Worm (Caenorhabditis elegans) whole organism, late embryonic: Measurements from ENCODE around the gene B0513.90.

Experiments
- C08G9.2 ChIP-seq: sonication (generic microtip); optimal IDR thresholded peaks from 2 replicates; lab custom pipeline; 2016; ENCODE audit warnings: mild to moderate bottlenecking, missing genetic modification characterization, moderate library complexity, missing compliant biosample characterization
- Y22D7AL.16 ChIP-seq: sonication (generic microtip); optimal IDR thresholded peaks from 2 replicates; lab custom pipeline; 2016; ENCODE audit warnings: missing genetic modification characterization, missing compliant biosample characterization
- ama-1 ChIP-seq: fragments of 150-350 bp; optimal IDR thresholded peaks from 2 replicates; lab custom pipeline; 2014
- ceh-18 ChIP-seq: sonication (generic microtip); optimal IDR thresholded peaks from 2 replicates; lab custom pipeline; 2016; ENCODE audit warnings: missing genetic modification characterization, missing compliant biosample characterization
- ceh-19 ChIP-seq: fragments of 200-800 bp; sonication (Bioruptor generic); optimal IDR thresholded peaks from 2 replicates; lab custom pipeline; 2018; ENCODE audit warnings: mild to moderate bottlenecking, missing genetic modification characterization, missing compliant biosample characterization
- ceh-2 ChIP-seq: sonication (generic microtip); optimal IDR thresholded peaks from 2 replicates; lab custom pipeline; 2016; ENCODE audit warnings: missing genotype, missing genetic modification characterization, missing compliant biosample characterization
- ceh-24 ChIP-seq: sonication (generic microtip); optimal IDR thresholded peaks from 2 replicates; lab custom pipeline; 2016; ENCODE audit warnings: mild to moderate bottlenecking, missing genetic modification characterization, missing compliant biosample characterization
- ceh-30 ChIP-seq: fragments of 150-350 bp; optimal IDR thresholded peaks from 2 replicates; lab custom pipeline; 2014; ENCODE audit warnings: missing biosample characterization, missing genetic modification characterization
- ceh-31 ChIP-seq: sonication (generic microtip); optimal IDR thresholded peaks from 2 replicates; lab custom pipeline; 2016; ENCODE audit warnings: missing genetic modification characterization, missing compliant biosample characterization
- ceh-45 ChIP-seq: fragments of 200-800 bp; sonication (Bioruptor generic); IDR thresholded peaks from 2 replicates; pipeline ENCODE4 v1.3.6; 2022; ENCODE audit warnings: missing genetic modification reagents, missing genetic modification characterization, missing compliant biosample characterization
- ceh-48 ChIP-seq: sonication (generic microtip); optimal IDR thresholded peaks from 2 replicates; lab custom pipeline; 2016; ENCODE audit warnings: missing genetic modification characterization, inconsistent platforms, missing compliant biosample characterization
- dmd-4 ChIP-seq: sonication (generic microtip); optimal IDR thresholded peaks from 2 replicates; lab custom pipeline; 2016; ENCODE audit warnings: borderline replicate concordance, missing genetic modification characterization, missing compliant biosample characterization
- dve-1 ChIP-seq: sonication (generic microtip); optimal IDR thresholded peaks from 2 replicates; lab custom pipeline; 2017; ENCODE audit warnings: antibody characterized with exemption, mild to moderate bottlenecking, missing genetic modification characterization, missing compliant biosample characterization
- eyg-1 ChIP-seq: sonication (generic microtip); optimal IDR thresholded peaks from 2 replicates; lab custom pipeline; 2016; ENCODE audit warnings: missing genotype, missing genetic modification characterization, missing compliant biosample characterization
- fax-1 ChIP-seq: sonication (generic microtip); optimal IDR thresholded peaks from 2 replicates; lab custom pipeline; 2016; ENCODE audit warnings: missing genotype, missing genetic modification characterization, missing compliant biosample characterization
- fkh-10 ChIP-seq: fragments of 150-350 bp; optimal IDR thresholded peaks from 2 replicates; lab custom pipeline; 2014; ENCODE audit warnings: missing biosample characterization, missing genetic modification reagents, missing genetic modification characterization
- hlh-13 ChIP-seq: fragments of 200-800 bp; sonication (Bioruptor generic); optimal IDR thresholded peaks from 2 replicates; lab custom pipeline; 2018; ENCODE audit warnings: mild to moderate bottlenecking, missing genetic modification characterization, missing compliant biosample characterization
- hlh-15 ChIP-seq: sonication (generic microtip); optimal IDR thresholded peaks from 2 replicates; lab custom pipeline; 2016; ENCODE audit warnings: missing genetic modification characterization, missing compliant biosample characterization
- madf-2 ChIP-seq: sonication (generic microtip); optimal IDR thresholded peaks from 2 replicates; lab custom pipeline; 2017; ENCODE audit warnings: missing genetic modification characterization, missing compliant biosample characterization
- nfya-1 ChIP-seq: sonication (generic microtip); optimal IDR thresholded peaks from 2 replicates; lab custom pipeline; 2017; ENCODE audit warnings: missing genetic modification characterization, mild to moderate bottlenecking, missing compliant biosample characterization, antibody characterized with exemption, moderate library complexity
- nhr-11 ChIP-seq: fragments of 150-350 bp; optimal IDR thresholded peaks from 2 replicates; lab custom pipeline; 2014; ENCODE audit warnings: missing biosample characterization, missing genetic modification characterization
- nhr-232 ChIP-seq: sonication (generic microtip); optimal IDR thresholded peaks from 2 replicates; lab custom pipeline; 2016; ENCODE audit warnings: missing genetic modification characterization, missing compliant biosample characterization
- pag-3 ChIP-seq: sonication (generic microtip); optimal IDR thresholded peaks from 2 replicates; lab custom pipeline; 2016; ENCODE audit warnings: missing compliant biosample characterization, missing genetic modification characterization, borderline replicate concordance
- pat-9 ChIP-seq: fragments of 200-800 bp; sonication (Bioruptor generic); optimal IDR thresholded peaks from 2 replicates; lab custom pipeline; 2018; ENCODE audit warnings: mild to moderate bottlenecking, missing genetic modification characterization, moderate library complexity, missing compliant biosample characterization
- pax-1 ChIP-seq: fragments of 150-350 bp; optimal IDR thresholded peaks from 2 replicates; lab custom pipeline; 2014; ENCODE audit warnings: missing biosample characterization, missing genetic modification characterization
- pha-2 ChIP-seq: sonication (generic microtip); optimal IDR thresholded peaks from 2 replicates; lab custom pipeline; 2017; ENCODE audit warnings: mild to moderate bottlenecking, missing genetic modification characterization, missing compliant biosample characterization
- pha-4 ChIP-seq: fragments of 150-350 bp; optimal IDR thresholded peaks from 2 replicates; lab custom pipeline; 2018; ENCODE audit warnings: missing biosample characterization, missing genetic modification reagents, missing genetic modification characterization
- pqm-1 ChIP-seq: sonication (generic microtip); optimal IDR thresholded peaks from 2 replicates; lab custom pipeline; 2016; ENCODE audit warnings: missing genetic modification characterization, missing compliant biosample characterization
- pros-1 ChIP-seq: fragments of 150-350 bp; optimal IDR thresholded peaks from 2 replicates; lab custom pipeline; 2014; ENCODE audit warnings: missing biosample characterization, missing genetic modification reagents, missing genetic modification characterization
- ref-2 ChIP-seq: sonication (generic microtip); optimal IDR thresholded peaks from 2 replicates; lab custom pipeline; 2016; ENCODE audit warnings: missing genetic modification characterization, missing compliant biosample characterization
- sdc-2 ChIP-seq: sonication (generic microtip); optimal IDR thresholded peaks from 2 replicates; lab custom pipeline; 2016; ENCODE audit warnings: missing genotype, missing genetic modification characterization, missing compliant biosample characterization
- tbx-2 ChIP-seq: sonication (generic microtip); optimal IDR thresholded peaks from 2 replicates; lab custom pipeline; 2016; ENCODE audit warnings: missing genetic modification characterization, missing compliant biosample characterization
- unc-3 ChIP-seq, 2 experiments: fragments of 200-800 bp in 1 of 2; sonication (Bioruptor generic) in 1 of 2; sonication (generic microtip) in 1 of 2; conservative IDR thresholded peaks in 1 of 2; optimal IDR thresholded peaks in 1 of 2; 2 replicates each; pipeline versions ENCODE4 v1.3.6 to Lab custom; 2016 to 2022; ENCODE audit warnings: missing compliant biosample characterization in 2 of 2, missing genetic modification characterization in 2 of 2, missing genetic modification reagents in 1 of 2
- unc-42 ChIP-seq: sonication (generic microtip); optimal IDR thresholded peaks from 2 replicates; lab custom pipeline; 2016; ENCODE audit warnings: missing genotype, missing genetic modification characterization, missing compliant biosample characterization
- unc-86 ChIP-seq: sonication (generic microtip); optimal IDR thresholded peaks from 2 replicates; lab custom pipeline; 2016; ENCODE audit warnings: missing genetic modification characterization, missing compliant biosample characterization
- zip-5 ChIP-seq: sonication (generic microtip); optimal IDR thresholded peaks from 2 replicates; lab custom pipeline; 2016; ENCODE audit warnings: missing genetic modification characterization, missing compliant biosample characterization
- ztf-16 ChIP-seq: sonication (generic microtip); optimal IDR thresholded peaks from 2 replicates; lab custom pipeline; 2017; ENCODE audit warnings: missing genetic modification characterization, missing compliant biosample characterization

Gene B0513.90

DNA sequence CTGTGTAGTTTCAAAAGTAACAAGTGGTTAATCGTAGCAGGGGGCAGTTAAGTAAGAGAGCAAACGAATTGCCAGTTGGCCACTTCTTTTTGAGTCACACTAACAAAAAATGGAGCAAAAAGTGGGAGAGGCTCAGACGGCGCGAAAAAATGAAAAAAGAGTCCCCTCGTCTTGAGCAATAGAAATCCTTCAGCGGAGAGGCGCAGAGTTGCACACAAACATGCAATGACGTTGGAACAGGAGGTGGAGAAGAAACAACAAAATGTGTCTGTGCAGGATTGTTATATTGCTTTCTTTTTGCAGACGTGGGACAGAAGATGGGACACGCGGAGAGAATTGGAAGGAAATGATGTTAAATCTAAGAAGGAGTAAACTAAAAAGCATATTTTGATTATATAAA lies 10.9 kb downstream of the B0513.90 start:
- TF ChIP-seq Y22D7AL.16 (tag; lab: Kevin White, UChicago) (no peak), ceh-18 (tag; lab: Kevin White, UChicago) (peak; percentile 51), ceh-24 (no peak), pros-1 (tag; lab: Kevin White, UChicago) (no peak), ceh-19 (GFP tag; lab: Kevin White, UChicago) (no peak), ztf-16 (tag; lab: Kevin White, UChicago) (no peak), dve-1 (tag; lab: Kevin White, UChicago) (no peak), pag-3 (tag; lab: Kevin White, UChicago) (no peak), tbx-2 (tag; lab: Kevin White, UChicago) (peak; percentile 20), unc-86 (tag; lab: Kevin White, UChicago) (no peak), nfya-1 (tag; lab: Kevin White, UChicago) (peak; percentile 8), fkh-10 (GFP tag; lab: Kevin White, UChicago) (no peak), nhr-11 (tag; lab: Kevin White, UChicago) (no peak), ceh-45 (GFP tag; lab: Robert Waterston, UW) (no peak), nhr-232 (tag; lab: Kevin White, UChicago) (no peak), sdc-2 (tag; lab: Kevin White, UChicago) (no peak), pha-4 (tag; lab: Kevin White, UChicago) (no peak), hlh-13 (no peak), madf-2 (no peak), ceh-31 (tag; lab: Kevin White, UChicago) (peak; percentile 34), ama-1 (lab: Kevin White, UChicago) (no peak), pat-9 (tag; lab: Kevin White, UChicago) (no peak), ceh-2 (tag; lab: Kevin White, UChicago) (no peak), pqm-1 (tag; lab: Kevin White, UChicago) (no peak), fax-1 (tag; lab: Kevin White, UChicago) (no peak), eyg-1 (tag; lab: Kevin White, UChicago) (no peak), ceh-48 (tag; lab: Kevin White, UChicago) (no peak), unc-42 (peak; percentile 59), C08G9.2 (tag; lab: Kevin White, UChicago) (no peak), ceh-30 (tag; lab: Kevin White, UChicago) (no peak), zip-5 (tag; lab: Kevin White, UChicago) (no peak), ref-2 (tag; lab: Kevin White, UChicago) (no peak), unc-3 (GFP tag; conservative IDR thresholded peaks at IDR 0.05; lab: Robert Waterston, UW) (no peak), unc-3 (tag; optimal IDR thresholded peaks at IDR 0.05; lab: Kevin White, UChicago) (no peak)

DNA sequence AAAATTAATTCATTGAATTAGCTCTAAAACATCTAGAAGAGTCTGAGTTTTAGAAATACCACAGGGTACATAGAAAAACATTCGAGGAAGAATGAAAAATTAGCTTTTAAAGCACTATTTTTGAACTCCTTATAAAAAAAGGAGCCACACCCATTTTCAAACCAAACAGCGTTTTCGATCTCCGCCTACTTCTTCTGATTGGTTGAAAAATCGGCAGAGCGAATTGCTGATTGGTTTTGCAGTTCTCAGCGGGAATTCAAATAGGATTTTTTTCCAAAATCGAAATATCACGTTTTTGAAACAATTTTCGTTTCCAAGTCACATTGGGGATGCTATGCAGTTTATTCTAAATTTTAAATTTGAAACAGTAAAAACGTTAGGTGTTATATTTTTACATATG lies 11.3 kb downstream of the B0513.90 start:
- no peak for TF ChIP-seq pax-1 (tag; lab: Kevin White, UChicago)
- no peak for TF ChIP-seq hlh-15 (tag; lab: Kevin White, UChicago)
- no peak for TF ChIP-seq ceh-19 (GFP tag; lab: Kevin White, UChicago)
- no peak for TF ChIP-seq ceh-31 (tag; lab: Kevin White, UChicago)
- no peak for TF ChIP-seq ceh-24
- TF ChIP-seq nfya-1 (tag; lab: Kevin White, UChicago) = peak; percentile 39

DNA sequence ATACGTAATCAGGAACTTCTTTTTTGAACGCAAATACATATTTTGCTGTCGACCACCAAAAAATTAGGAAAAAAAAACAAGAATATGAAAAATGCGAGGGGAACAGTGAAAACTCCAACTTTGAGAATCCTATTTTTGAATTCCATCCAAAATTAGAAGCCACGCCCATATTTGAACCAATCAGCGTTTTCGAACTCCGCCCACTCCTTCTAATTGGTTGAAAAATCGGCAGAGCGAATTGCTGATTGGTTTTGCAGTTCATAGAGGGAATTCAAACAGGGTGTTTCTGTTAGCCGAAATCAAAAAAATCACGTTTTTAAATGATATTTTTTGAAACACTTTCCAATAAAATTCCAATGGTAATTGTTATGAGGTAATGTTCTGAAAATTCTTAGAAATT lies 11.9 kb downstream of the B0513.90 start:
- TF ChIP-seq pha-2 = no peak
- TF ChIP-seq nfya-1 (tag; lab: Kevin White, UChicago) = peak; percentile 64
- no peak for TF ChIP-seq ceh-31 (tag; lab: Kevin White, UChicago)

DNA sequence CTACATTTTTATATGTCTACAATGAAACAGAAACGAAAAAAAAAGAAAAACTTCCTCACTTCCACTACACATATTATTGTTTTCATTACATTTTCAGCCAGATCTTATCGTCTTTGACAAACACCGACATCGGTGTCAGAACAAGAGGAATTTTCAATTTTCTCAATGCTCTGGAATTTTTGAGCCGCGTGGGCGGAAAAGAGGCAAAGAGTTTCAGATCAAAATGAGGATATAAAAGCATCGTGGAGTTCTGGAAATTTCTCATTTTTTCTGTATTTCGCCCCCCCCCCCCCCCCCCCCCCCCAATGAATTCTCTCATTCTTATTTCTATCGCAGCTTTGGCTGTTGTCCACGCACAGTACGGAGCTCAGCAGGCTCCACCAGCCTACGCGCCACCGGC lies 13.0 kb downstream of the B0513.90 start, which contains the start of gene B0513.4:
Gene B0513.4 (plus strand): TSS at position 301 of the 400 bp plus-strand sequence.
- TF ChIP-seq dmd-4 (no peak), ceh-31 (tag; lab: Kevin White, UChicago) (no peak)
